Fruit fly (Drosophila melanogaster): ENCODE data around the gene TTLL1B.

Gene TTLL1B

DNA sequence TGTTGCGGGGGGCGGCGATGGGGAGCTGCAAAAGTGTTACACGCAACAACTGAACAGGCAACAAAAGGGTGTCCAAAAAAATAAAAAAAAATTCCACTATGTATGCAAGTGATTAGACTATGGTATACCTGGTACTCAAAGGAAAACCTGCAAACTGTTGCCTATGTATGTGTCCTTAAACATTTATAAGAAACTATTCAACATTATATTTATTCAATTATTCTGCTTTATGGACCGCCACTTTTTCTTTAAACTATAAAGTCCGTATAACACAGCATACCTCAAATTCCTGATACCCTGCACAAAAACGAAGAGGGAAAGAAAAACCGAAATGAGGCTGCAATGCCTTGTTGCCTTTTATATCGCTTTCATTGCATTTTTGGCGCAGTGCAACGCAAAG is 40.4 kb upstream of the TTLL1B start (continued):
- TF ChIP-seq CG6654 (GFP tag; optimal IDR thresholded peaks at IDR 0.05), result peak; percentile 35
- peak; percentile 50; the same call in 1 of the 2 replicates for TF ChIP-seq Gsc (GFP tag; IDR thresholded peaks at IDR 0.05)
- peak; percentile 53 for TF ChIP-seq CG14710 (tag; optimal IDR thresholded peaks at IDR 0.05)
- peak; percentile 38 for TF ChIP-seq CG2202 (tag; optimal IDR thresholded peaks at IDR 0.05)
- TF ChIP-seq B-H1 (GFP tag; IDR thresholded peaks at IDR 0.05), result peak; percentile 64
- TF ChIP-seq run (tag; optimal IDR thresholded peaks at IDR 0.05), result no peak
- TF ChIP-seq grau (tag; optimal IDR thresholded peaks at IDR 0.05), result peak; percentile 26
- no peak for TF ChIP-seq dati (GFP tag; IDR thresholded peaks at IDR 0.05)
- no peak for TF ChIP-seq pum (GFP tag; optimal IDR thresholded peaks at IDR 0.05)
- TF ChIP-seq Asciz (GFP tag; optimal IDR thresholded peaks at IDR 0.05), result peak; percentile 13
- TF ChIP-seq CG13775 (GFP tag; optimal IDR thresholded peaks at IDR 0.05), result peak; percentile 6
- peak; percentile 41 for TF ChIP-seq CG1603 (tag; optimal IDR thresholded peaks at IDR 0.05)
- TF ChIP-seq HHEX (GFP tag; optimal IDR thresholded peaks at IDR 0.05), result peak; percentile 36
- TF ChIP-seq Adf1 (GFP tag; IDR thresholded peaks at IDR 0.05), result no peak
- TF ChIP-seq gem (tag; optimal IDR thresholded peaks at IDR 0.05), result peak; percentile 67
- no peak for TF ChIP-seq Eip74EF (GFP tag; optimal IDR thresholded peaks at IDR 0.05)
- TF ChIP-seq lmd (GFP tag; IDR thresholded peaks at IDR 0.05), result peak; percentile 78
- peak; percentile 85 for TF ChIP-seq zfh1 (GFP tag; IDR thresholded peaks at IDR 0.05)
- peak; percentile 17 to 19 for TF ChIP-seq dpn (GFP tag; optimal IDR thresholded peaks at IDR 0.05)
- TF ChIP-seq btn (GFP tag; optimal IDR thresholded peaks at IDR 0.05), result peak; percentile 7
- peak; percentile 34 for TF ChIP-seq lab (GFP tag; optimal IDR thresholded peaks at IDR 0.05)
- peak; percentile 81 for TF ChIP-seq croc (GFP tag; conservative IDR thresholded peaks at IDR 0.05)
- TF ChIP-seq CG6254 (GFP tag; optimal IDR thresholded peaks at IDR 0.05), result peak; percentile 48
- TF ChIP-seq ro (GFP tag; IDR thresholded peaks at IDR 0.05), result peak; percentile 36; the same call in 1 of the 2 replicates
- TF ChIP-seq jigr1 (GFP tag; IDR thresholded peaks at IDR 0.05), result 0 out of 3 replicates have a peak, but pooled peaks have one; percentile 20
- TF ChIP-seq CG11247 (GFP tag; IDR thresholded peaks at IDR 0.05), result peak; percentile 62
- peak; percentile 69 for TF ChIP-seq stc (GFP tag; IDR thresholded peaks at IDR 0.05)
- peak; percentile 52 for TF ChIP-seq az2 (GFP tag; optimal IDR thresholded peaks at IDR 0.05)
- peak; percentile 60; the same call in 1 of the 2 replicates for TF ChIP-seq gt (GFP tag; IDR thresholded peaks at IDR 0.05)
- no peak for TF ChIP-seq fru (optimal IDR thresholded peaks at IDR 0.05)
- peak; percentile 28 for TF ChIP-seq bcd (GFP tag; optimal IDR thresholded peaks at IDR 0.05)
- peak; percentile 52; the same call in 1 of the 2 replicates for TF ChIP-seq Nf-YA (GFP tag; IDR thresholded peaks at IDR 0.05)
- no peak for TF ChIP-seq D (optimal IDR thresholded peaks at IDR 0.05)
- peak; percentile 69 for TF ChIP-seq D (GFP tag; optimal IDR thresholded peaks at IDR 0.05)
- no peak for TF ChIP-seq lov (optimal IDR thresholded peaks at IDR 0.05)
- TF ChIP-seq lov (GFP tag; IDR thresholded peaks at IDR 0.05), result 0 out of 3 replicates have a peak, but pooled peaks have one; percentile 57
- no peak for TF ChIP-seq ERR (GFP tag; optimal IDR thresholded peaks at IDR 0.05)
- 0 out of 3 replicates have a peak, but pooled peaks have one; percentile 45 for TF ChIP-seq gce (GFP tag; IDR thresholded peaks at IDR 0.05)
- TF ChIP-seq z (GFP tag; IDR thresholded peaks at IDR 0.05), result no peak
- TF ChIP-seq Sox100B (GFP tag; optimal IDR thresholded peaks at IDR 0.05), result peak; percentile 29
- peak; percentile 68 for TF ChIP-seq CG17829 (tag; optimal IDR thresholded peaks at IDR 0.05)
- TF ChIP-seq tgo (GFP tag; IDR thresholded peaks at IDR 0.05), result peak; percentile 52; the same call in 2 of the 3 replicates
- peak; percentile 38 for TF ChIP-seq Abd-B (GFP tag; optimal IDR thresholded peaks at IDR 0.05)
- peak; percentile 67 for TF ChIP-seq CG4404 (GFP tag; IDR thresholded peaks at IDR 0.05)
- TF ChIP-seq hth (optimal IDR thresholded peaks at IDR 0.05), result no peak
- peak; percentile 34 for TF ChIP-seq CG2678 (tag; optimal IDR thresholded peaks at IDR 0.05)
- peak; percentile 24 for TF ChIP-seq Spps (tag; optimal IDR thresholded peaks at IDR 0.05)
- TF ChIP-seq p53 (GFP tag; optimal IDR thresholded peaks at IDR 0.05), result no peak
- no peak for TF ChIP-seq repo (GFP tag; optimal IDR thresholded peaks at IDR 0.05)
- peak; percentile 6 for TF ChIP-seq sd (tag; optimal IDR thresholded peaks at IDR 0.05)
- TF ChIP-seq crp (GFP tag; optimal IDR thresholded peaks at IDR 0.05), result no peak
- TF ChIP-seq CG7357 (GFP tag; IDR thresholded peaks at IDR 0.05), result peak; percentile 50; the same call in 1 of the 3 replicates

Measured in whole organism, embryonic.